Worm (Caenorhabditis elegans) whole organism, late embryonic: ENCODE results near the gene F39H12.1.

ENCODE experiments used
- C38D4.7 ChIP-seq: fragments of 200-800 bp; sonication (Bioruptor generic); optimal IDR thresholded peaks from 2 replicates; lab custom pipeline; 2018; ENCODE audit warnings: mild to moderate bottlenecking, missing genetic modification characterization, moderate library complexity, missing compliant biosample characterization
- F13H6.1 ChIP-seq: sonication (generic microtip); optimal IDR thresholded peaks from 2 replicates; lab custom pipeline; 2016; ENCODE audit warnings: missing genetic modification characterization, missing compliant biosample characterization
- K02D7.2 ChIP-seq: sonication (generic microtip); optimal IDR thresholded peaks from 2 replicates; lab custom pipeline; 2017; ENCODE audit warnings: mild to moderate bottlenecking, missing genetic modification characterization, missing compliant biosample characterization
- K09A11.1 ChIP-seq: sonication (generic microtip); optimal IDR thresholded peaks from 2 replicates; lab custom pipeline; 2017; ENCODE audit warnings: antibody characterized with exemption, mild to moderate bottlenecking, missing genetic modification characterization, missing compliant biosample characterization; ENCODE audit not compliant: insufficient read depth
- Y22D7AL.16 ChIP-seq: sonication (generic microtip); optimal IDR thresholded peaks from 2 replicates; lab custom pipeline; 2016; ENCODE audit warnings: missing genetic modification characterization, missing compliant biosample characterization
- ama-1 ChIP-seq: fragments of 150-350 bp; optimal IDR thresholded peaks from 2 replicates; lab custom pipeline; 2014
- ceh-14 ChIP-seq: sonication (generic microtip); optimal IDR thresholded peaks from 2 replicates; lab custom pipeline; 2016; ENCODE audit warnings: missing genotype, missing genetic modification characterization, missing compliant biosample characterization
- ceh-2 ChIP-seq: sonication (generic microtip); optimal IDR thresholded peaks from 2 replicates; lab custom pipeline; 2016; ENCODE audit warnings: missing genotype, missing genetic modification characterization, missing compliant biosample characterization
- ceh-22 ChIP-seq: sonication (generic microtip); optimal IDR thresholded peaks from 2 replicates; lab custom pipeline; 2017; ENCODE audit warnings: missing biosample characterization, missing genetic modification characterization
- ceh-30 ChIP-seq: fragments of 150-350 bp; optimal IDR thresholded peaks from 2 replicates; lab custom pipeline; 2014; ENCODE audit warnings: missing biosample characterization, missing genetic modification characterization
- ceh-34 ChIP-seq: sonication (generic microtip); optimal IDR thresholded peaks from 2 replicates; lab custom pipeline; 2016; ENCODE audit warnings: mild to moderate bottlenecking, missing genetic modification characterization, missing compliant biosample characterization
- ceh-45 ChIP-seq: fragments of 200-800 bp; sonication (Bioruptor generic); IDR thresholded peaks from 2 replicates; pipeline ENCODE4 v1.3.6; 2022; ENCODE audit warnings: missing genetic modification reagents, missing genetic modification characterization, missing compliant biosample characterization
- ceh-48 ChIP-seq: sonication (generic microtip); optimal IDR thresholded peaks from 2 replicates; lab custom pipeline; 2016; ENCODE audit warnings: missing genetic modification characterization, inconsistent platforms, missing compliant biosample characterization
- ceh-6 ChIP-seq: fragments of 200-800 bp; sonication (Bioruptor generic); optimal IDR thresholded peaks from 2 replicates; lab custom pipeline; 2018; ENCODE audit warnings: mild to moderate bottlenecking, missing genetic modification characterization, missing compliant biosample characterization
- ceh-9 ChIP-seq: sonication (generic microtip); optimal IDR thresholded peaks from 2 replicates; lab custom pipeline; 2016; ENCODE audit warnings: mild to moderate bottlenecking, missing genetic modification characterization, inconsistent platforms, missing compliant biosample characterization
- che-1 ChIP-seq: sonication (generic microtip); optimal IDR thresholded peaks from 2 replicates; lab custom pipeline; 2016; ENCODE audit warnings: mild to moderate bottlenecking, missing genetic modification characterization, missing compliant biosample characterization
- dmd-4 ChIP-seq: sonication (generic microtip); optimal IDR thresholded peaks from 2 replicates; lab custom pipeline; 2016; ENCODE audit warnings: borderline replicate concordance, missing genetic modification characterization, missing compliant biosample characterization
- dve-1 ChIP-seq: sonication (generic microtip); optimal IDR thresholded peaks from 2 replicates; lab custom pipeline; 2017; ENCODE audit warnings: antibody characterized with exemption, mild to moderate bottlenecking, missing genetic modification characterization, missing compliant biosample characterization
- ets-4 ChIP-seq: sonication (generic microtip); optimal IDR thresholded peaks from 2 replicates; lab custom pipeline; 2016; ENCODE audit warnings: missing genetic modification characterization, missing compliant biosample characterization
- fkh-10 ChIP-seq: fragments of 150-350 bp; optimal IDR thresholded peaks from 2 replicates; lab custom pipeline; 2014; ENCODE audit warnings: missing biosample characterization, missing genetic modification reagents, missing genetic modification characterization
- fkh-6 ChIP-seq: sonication (generic microtip); optimal IDR thresholded peaks from 2 replicates; lab custom pipeline; 2016; ENCODE audit warnings: missing genetic modification characterization, missing compliant biosample characterization
- gmeb-2 ChIP-seq: sonication (generic microtip); optimal IDR thresholded peaks from 2 replicates; lab custom pipeline; 2016; ENCODE audit warnings: missing genetic modification characterization, inconsistent platforms, missing compliant biosample characterization
- hlh-15 ChIP-seq: sonication (generic microtip); optimal IDR thresholded peaks from 2 replicates; lab custom pipeline; 2016; ENCODE audit warnings: missing genetic modification characterization, missing compliant biosample characterization
- hlh-30 ChIP-seq: sonication (generic microtip); optimal IDR thresholded peaks from 2 replicates; lab custom pipeline; 2017; ENCODE audit warnings: antibody characterized with exemption, missing genetic modification characterization, missing compliant biosample characterization; ENCODE audit not compliant: insufficient read depth
- hlh-6 ChIP-seq: sonication (generic microtip); optimal IDR thresholded peaks from 2 replicates; lab custom pipeline; 2016; ENCODE audit warnings: missing genotype, missing genetic modification characterization, missing compliant biosample characterization
- lin-11 ChIP-seq: fragments of 200-800 bp; sonication (Bioruptor generic); optimal IDR thresholded peaks from 2 replicates; lab custom pipeline; 2018; ENCODE audit warnings: mild to moderate bottlenecking, missing genetic modification characterization, missing compliant biosample characterization
- madf-2 ChIP-seq: sonication (generic microtip); optimal IDR thresholded peaks from 2 replicates; lab custom pipeline; 2017; ENCODE audit warnings: missing genetic modification characterization, missing compliant biosample characterization
- mec-3 ChIP-seq: sonication (generic microtip); optimal IDR thresholded peaks from 2 replicates; lab custom pipeline; 2016; ENCODE audit warnings: borderline replicate concordance, missing genetic modification characterization, missing compliant biosample characterization
- nhr-232 ChIP-seq: sonication (generic microtip); optimal IDR thresholded peaks from 2 replicates; lab custom pipeline; 2016; ENCODE audit warnings: missing genetic modification characterization, missing compliant biosample characterization
- npax-4 ChIP-seq: sonication (generic microtip); optimal IDR thresholded peaks from 2 replicates; lab custom pipeline; 2016; ENCODE audit warnings: missing genetic modification characterization, missing compliant biosample characterization
- pat-9 ChIP-seq: fragments of 200-800 bp; sonication (Bioruptor generic); optimal IDR thresholded peaks from 2 replicates; lab custom pipeline; 2018; ENCODE audit warnings: mild to moderate bottlenecking, missing genetic modification characterization, moderate library complexity, missing compliant biosample characterization
- pha-4 ChIP-seq: fragments of 150-350 bp; optimal IDR thresholded peaks from 2 replicates; lab custom pipeline; 2018; ENCODE audit warnings: missing biosample characterization, missing genetic modification reagents, missing genetic modification characterization
- ref-2 ChIP-seq: sonication (generic microtip); optimal IDR thresholded peaks from 2 replicates; lab custom pipeline; 2016; ENCODE audit warnings: missing genetic modification characterization, missing compliant biosample characterization
- rnt-1 ChIP-seq: sonication (generic microtip); optimal IDR thresholded peaks from 2 replicates; lab custom pipeline; 2016; ENCODE audit warnings: missing genetic modification characterization, missing compliant biosample characterization
- sdc-2 ChIP-seq: sonication (generic microtip); optimal IDR thresholded peaks from 2 replicates; lab custom pipeline; 2016; ENCODE audit warnings: missing genotype, missing genetic modification characterization, missing compliant biosample characterization
- sox-2 ChIP-seq: fragments of 200-800 bp; sonication (Bioruptor generic); IDR thresholded peaks from 2 replicates; pipeline ENCODE4 v1.3.6; 2022; ENCODE audit warnings: missing genetic modification reagents, missing genetic modification characterization, missing compliant biosample characterization
- sox-4 ChIP-seq: sonication (generic microtip); optimal IDR thresholded peaks from 2 replicates; lab custom pipeline; 2017; ENCODE audit warnings: mild to moderate bottlenecking, missing genetic modification characterization, inconsistent platforms, missing compliant biosample characterization
- tbx-2 ChIP-seq: sonication (generic microtip); optimal IDR thresholded peaks from 2 replicates; lab custom pipeline; 2016; ENCODE audit warnings: missing genetic modification characterization, missing compliant biosample characterization
- ttx-3 ChIP-seq: sonication (generic microtip); optimal IDR thresholded peaks from 2 replicates; lab custom pipeline; 2016; ENCODE audit warnings: missing genetic modification reagents, missing genetic modification characterization, missing compliant biosample characterization
- unc-3 ChIP-seq, 2 experiments: fragments of 200-800 bp in 1 of 2; sonication (Bioruptor generic) in 1 of 2; sonication (generic microtip) in 1 of 2; conservative IDR thresholded peaks in 1 of 2; optimal IDR thresholded peaks in 1 of 2; 2 replicates each; pipeline versions ENCODE4 v1.3.6 to Lab custom; 2016 to 2022; ENCODE audit warnings: missing compliant biosample characterization in 2 of 2, missing genetic modification characterization in 2 of 2, missing genetic modification reagents in 1 of 2
- unc-42 ChIP-seq: sonication (generic microtip); optimal IDR thresholded peaks from 2 replicates; lab custom pipeline; 2016; ENCODE audit warnings: missing genotype, missing genetic modification characterization, missing compliant biosample characterization
- unc-86 ChIP-seq: sonication (generic microtip); optimal IDR thresholded peaks from 2 replicates; lab custom pipeline; 2016; ENCODE audit warnings: missing genetic modification characterization, missing compliant biosample characterization
- zip-5 ChIP-seq: sonication (generic microtip); optimal IDR thresholded peaks from 2 replicates; lab custom pipeline; 2016; ENCODE audit warnings: missing genetic modification characterization, missing compliant biosample characterization

Gene F39H12.1

ce11 chrX:787992-788391 is 46.6 kb upstream of the F39H12.1 start, which contains the start of gene attf-5 (continued):
- TF ChIP-seq K09A11.1 (tag; lab: Kevin White, UChicago): no peak

DNA sequence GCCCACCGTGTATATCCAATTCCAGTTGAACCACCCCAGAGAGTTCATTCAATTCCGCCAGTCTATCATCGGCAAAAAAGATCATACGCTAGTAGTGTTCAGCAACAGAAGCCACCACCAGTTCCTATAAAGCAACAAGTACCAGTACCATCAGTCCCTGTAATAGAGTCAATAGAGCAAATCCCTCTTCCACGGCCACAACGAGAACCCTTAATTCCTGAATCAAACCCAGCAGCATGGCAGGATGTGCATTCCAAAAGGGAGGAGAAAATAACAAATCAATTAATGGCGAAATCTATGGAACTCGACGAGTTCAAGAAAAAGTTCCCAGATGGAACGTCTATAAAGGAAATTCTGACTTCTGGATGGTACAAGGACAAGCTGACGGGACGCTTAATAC is 44.7 kb upstream of the F39H12.1 start:
- TF ChIP-seq ama-1: no peak
- TF ChIP-seq ets-4 (tag; lab: Kevin White, UChicago): no peak
- no peak for TF ChIP-seq gmeb-2 (tag; lab: Kevin White, UChicago)
- no peak for TF ChIP-seq hlh-6 (tag; lab: Kevin White, UChicago)
- TF ChIP-seq ceh-48 (tag; lab: Kevin White, UChicago): no peak
- TF ChIP-seq hlh-30 (tag; lab: Kevin White, UChicago): no peak

DNA sequence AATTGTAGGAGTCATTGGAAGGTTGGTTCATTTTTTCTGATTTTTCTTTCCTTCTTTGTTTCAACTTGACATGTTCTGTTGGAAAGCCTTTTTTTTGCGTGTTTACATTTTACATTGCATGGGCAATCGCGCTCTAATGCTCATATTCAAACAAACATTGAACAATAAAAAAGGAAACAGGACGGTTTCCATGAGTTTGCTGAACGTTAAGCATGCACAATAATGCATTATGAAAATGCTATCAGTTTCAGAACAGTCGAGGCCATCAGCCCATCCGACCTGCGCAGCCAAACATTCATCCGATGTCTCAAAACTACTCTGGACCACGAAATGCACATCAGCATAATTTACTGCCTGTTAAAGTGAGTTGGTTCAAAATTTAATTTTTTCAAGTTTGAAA is 44.0 kb upstream of the F39H12.1 start:
- TF ChIP-seq mec-3 (tag; lab: Kevin White, UChicago) (no peak), dve-1 (tag; lab: Kevin White, UChicago) (no peak), hlh-15 (tag; lab: Kevin White, UChicago) (no peak), hlh-30 (tag; lab: Kevin White, UChicago) (no peak), K02D7.2 (tag; lab: Kevin White, UChicago) (no peak), sox-4 (no peak), ama-1 (no peak), unc-3 (GFP tag; conservative IDR thresholded peaks at IDR 0.05; lab: Robert Waterston, UW) (no peak), unc-3 (tag; optimal IDR thresholded peaks at IDR 0.05; lab: Kevin White, UChicago) (no peak), F13H6.1 (no peak), ceh-2 (no peak), fkh-6 (tag; lab: Kevin White, UChicago) (no peak), ceh-22 (tag; lab: Kevin White, UChicago) (no peak), sox-2 (GFP tag; lab: Robert Waterston, UW) (no peak)

- no peak for TF ChIP-seq npax-4 (tag; lab: Kevin White, UChicago)
- no peak for TF ChIP-seq madf-2 (tag; lab: Kevin White, UChicago)
- no peak for TF ChIP-seq unc-86 (tag; lab: Kevin White, UChicago)
- TF ChIP-seq ama-1: no peak
- TF ChIP-seq K02D7.2 (tag; lab: Kevin White, UChicago): no peak
- TF ChIP-seq Y22D7AL.16 (tag; lab: Kevin White, UChicago): no peak
- TF ChIP-seq C38D4.7 (GFP tag; lab: Kevin White, UChicago): no peak
- TF ChIP-seq lin-11: no peak
- no peak for TF ChIP-seq ceh-2
- no peak for TF ChIP-seq ceh-22 (tag; lab: Kevin White, UChicago)
- no peak for TF ChIP-seq rnt-1
- no peak for TF ChIP-seq ceh-30
- TF ChIP-seq hlh-15 (tag; lab: Kevin White, UChicago): no peak
- no peak for TF ChIP-seq ceh-6 (GFP tag; lab: Kevin White, UChicago)
Observed at ce11 chrX:802478-802877, 32.1 kb upstream of the F39H12.1 start, which contains the start of gene gtr-1. gtr-1 (plus strand) TSS chrX:802778.

- TF ChIP-seq dve-1 (tag; lab: Kevin White, UChicago) (peak; percentile 96), sdc-2 (tag; lab: Kevin White, UChicago) (peak; percentile 100), pha-4 (tag; lab: Kevin White, UChicago) (no peak), nhr-232 (tag; lab: Kevin White, UChicago) (no peak), hlh-30 (tag; lab: Kevin White, UChicago) (peak; percentile 72), ceh-9 (tag; lab: Kevin White, UChicago) (no peak), dmd-4 (tag; lab: Kevin White, UChicago) (peak; percentile 57), mec-3 (tag; lab: Kevin White, UChicago) (no peak), tbx-2 (tag; lab: Kevin White, UChicago) (peak; percentile 95), ceh-48 (tag; lab: Kevin White, UChicago) (peak; percentile 75), ttx-3 (tag; lab: Kevin White, UChicago) (peak; percentile 67), sox-4 (peak; percentile 49), ref-2 (peak; percentile 96), ceh-34 (tag; lab: Kevin White, UChicago) (peak; percentile 95), unc-42 (peak; percentile 96), ceh-45 (GFP tag; lab: Robert Waterston, UW) (peak; percentile 74; the same call in 1 of the 2 replicates), unc-3 (GFP tag; conservative IDR thresholded peaks at IDR 0.05; lab: Robert Waterston, UW) (peak; percentile 66), unc-3 (tag; optimal IDR thresholded peaks at IDR 0.05; lab: Kevin White, UChicago) (peak; percentile 74), zip-5 (tag; lab: Kevin White, UChicago) (peak; percentile 34), pat-9 (tag; lab: Kevin White, UChicago) (peak; percentile 38), hlh-6 (tag; lab: Kevin White, UChicago) (no peak), che-1 (tag; lab: Kevin White, UChicago) (no peak), unc-86 (tag; lab: Kevin White, UChicago) (peak; percentile 92), ceh-14 (tag; lab: Kevin White, UChicago) (peak; percentile 71), fkh-10 (GFP tag; lab: Kevin White, UChicago) (peak; percentile 26)
Observed at ce11 chrX:806515-806914, 28.1 kb upstream of the F39H12.1 start.
